Worm (Caenorhabditis elegans) whole organism, L4/young adult: ENCODE data around the gene F09C8.1.

Experiments
- W03F9.2 ChIP-seq: fragments of 150-350 bp; optimal IDR thresholded peaks from 2 replicates; lab custom pipeline; 2014; ENCODE audit warnings: missing biosample characterization, missing genetic modification characterization
- dao-5 ChIP-seq: sonication (generic microtip); optimal IDR thresholded peaks from 2 replicates; lab custom pipeline; 2016; ENCODE audit warnings: missing genotype, missing genetic modification characterization, moderate library complexity, missing compliant biosample characterization

ce11 chrX:16151302-16151701, 12.0 kb downstream of the F09C8.1 start:
- TF ChIP-seq W03F9.2 (tag; lab: Kevin White, UChicago): no peak
- TF ChIP-seq dao-5 (tag; lab: Kevin White, UChicago): no peak
